Fruit fly (Drosophila melanogaster) whole organism, prepupa: ENCODE data around the gene CG5892.

Source experiments
- CG32006 ChIP-seq: fragments of 200-800 bp; sonication (Bioruptor generic); optimal IDR thresholded peaks from 3 replicates; lab custom pipeline; 2017; ENCODE audit warnings: missing biosample characterization, mild to moderate bottlenecking, missing genetic modification characterization
- Met ChIP-seq: fragments of 200-800 bp; sonication (Bioruptor generic); optimal IDR thresholded peaks from 3 replicates; lab custom pipeline; 2016; ENCODE audit warnings: missing biosample characterization, missing genetic modification characterization

DNA sequence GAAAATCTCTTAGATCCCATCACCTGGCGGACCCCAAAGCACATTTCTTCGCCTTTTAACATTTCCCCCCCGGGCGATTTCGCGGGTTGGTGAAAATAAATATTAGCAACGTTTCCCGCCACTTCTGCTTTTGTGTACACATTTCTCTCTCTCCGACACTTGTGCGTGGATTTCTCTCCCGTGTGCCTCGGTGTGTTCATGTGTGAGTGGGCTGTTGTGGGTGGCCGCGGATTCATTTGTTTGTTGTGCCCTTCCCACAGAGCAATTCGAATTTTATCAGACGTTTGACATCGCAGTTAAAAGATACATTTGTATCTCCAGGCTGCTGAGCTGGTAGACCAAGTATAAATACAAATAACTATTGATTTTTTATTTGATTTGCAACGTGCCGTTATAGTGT lies 18.2 kb upstream of the CG5892 start:
- TF ChIP-seq CG32006 (GFP tag; lab: Kevin White, UChicago) (no peak), Met (no peak)
